Worm (Caenorhabditis elegans) whole organism, L2 larva: ENCODE measurements around the gene mrpl-1.

ENCODE experiments used
- ceh-82 ChIP-seq: fragments of 150-350 bp; optimal IDR thresholded peaks from 2 replicates; lab custom pipeline; 2014; ENCODE audit warnings: missing biosample characterization, missing genetic modification characterization
- egl-27 ChIP-seq: sonication (generic microtip); optimal IDR thresholded peaks from 3 replicates; lab custom pipeline; 2017; ENCODE audit warnings: missing biosample characterization, missing genetic modification reagents, missing genetic modification characterization
- lin-11 ChIP-seq: fragments of 150-350 bp; sonication (generic microtip); optimal IDR thresholded peaks from 2 replicates; lab custom pipeline; 2014; ENCODE audit warnings: missing biosample characterization, missing genetic modification characterization, inconsistent platforms, mixed read lengths
- lin-39 ChIP-seq: fragments of 150-350 bp; optimal IDR thresholded peaks from 2 replicates; lab custom pipeline; 2014; ENCODE audit warnings: missing biosample characterization, missing genetic modification reagents, missing genetic modification characterization
- nhr-11 ChIP-seq: fragments of 150-350 bp; optimal IDR thresholded peaks from 2 replicates; lab custom pipeline; 2014; ENCODE audit warnings: missing biosample characterization, missing genetic modification characterization
- nhr-12 ChIP-seq: fragments of 150-350 bp; optimal IDR thresholded peaks from 2 replicates; lab custom pipeline; 2014; ENCODE audit warnings: missing biosample characterization, missing genetic modification characterization
- nhr-77 ChIP-seq: fragments of 150-350 bp; optimal IDR thresholded peaks from 2 replicates; lab custom pipeline; 2014; ENCODE audit warnings: missing biosample characterization, missing genetic modification characterization
- skn-1 ChIP-seq: sonication (generic microtip); optimal IDR thresholded peaks from 2 replicates; lab custom pipeline; 2017; ENCODE audit warnings: missing biosample characterization, missing genetic modification characterization
- snpc-4 ChIP-seq: fragments of 150-350 bp; optimal IDR thresholded peaks from 2 replicates; lab custom pipeline; 2014; ENCODE audit warnings: missing biosample characterization, missing genetic modification characterization

DNA sequence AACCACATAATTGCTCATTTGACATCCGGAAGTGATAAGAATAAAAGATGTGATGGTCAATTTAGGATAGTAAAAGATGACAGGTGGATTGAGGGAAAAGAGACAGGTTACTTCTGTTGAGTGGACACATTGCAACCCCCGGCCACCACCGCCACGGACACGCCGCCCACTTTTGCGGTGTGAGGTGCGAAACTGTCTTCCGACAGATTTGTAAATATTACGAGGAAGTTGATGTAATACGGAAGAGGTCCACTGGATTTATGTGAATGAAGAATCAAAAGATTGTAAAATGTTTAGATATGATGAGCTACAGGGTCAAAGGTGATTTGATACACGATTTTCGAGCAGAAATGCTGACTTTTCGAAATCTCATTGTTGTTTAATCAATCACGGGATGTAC is 36.6 kb downstream of the mrpl-1 start, which contains the start of gene C08G9.2:
- TF ChIP-seq lin-11 (tag; lab: Kevin White, UChicago) (no peak), nhr-11 (tag; lab: Kevin White, UChicago) (no peak), snpc-4 (no peak), egl-27 (tag; lab: Kevin White, UChicago) (no peak), nhr-12 (tag; lab: Kevin White, UChicago) (no peak), ceh-82 (no peak), lin-39 (no peak), nhr-77 (tag; lab: Kevin White, UChicago) (no peak), skn-1 (tag; lab: Kevin White, UChicago) (no peak)
